In the genomic region with DNA sequence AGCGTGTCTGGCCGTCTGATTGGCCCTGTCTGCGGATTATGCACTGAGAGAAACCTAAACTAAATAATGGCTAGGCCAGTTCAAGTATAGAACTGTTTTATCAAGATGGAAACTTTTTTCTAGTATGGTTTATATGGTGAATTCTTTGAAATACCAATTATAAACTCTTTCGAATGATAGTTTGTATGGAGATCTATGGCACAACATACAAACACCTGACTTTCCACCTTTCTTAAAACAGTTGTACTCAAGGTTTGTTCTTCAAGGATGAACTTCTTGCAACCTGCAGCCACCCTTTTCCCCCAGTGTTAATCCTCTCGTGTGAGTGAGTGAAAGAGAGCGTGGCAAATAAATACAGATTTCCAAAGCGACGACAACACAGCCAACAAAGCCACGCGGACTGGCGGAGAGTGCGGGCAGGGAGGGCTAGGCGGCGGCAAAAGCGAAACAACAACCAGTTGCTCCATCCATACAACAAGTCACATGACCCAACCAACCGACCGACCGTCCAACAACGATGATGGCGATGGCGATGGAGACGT, we compare ENCODE assay signal across 1 fruit fly cellular context.
TF ChIP-seq lines count a peak whose summit lies in the region.

No protein-coding gene starts in this region.

TF ChIP-seq in whole organism, embryonic, 481 proteins besides CTCF, POLR2A, EP300 and RAD21 (continued from another document and continues in another):
- peak; percentile 60 for TF ChIP-seq CG3065 (GFP tag; optimal IDR thresholded peaks at IDR 0.05; lab: Kevin White, UChicago)
- TF ChIP-seq Max (GFP tag; optimal IDR thresholded peaks at IDR 0.05; lab: Kevin White, UChicago): peak; percentile 78
- no peak for TF ChIP-seq Opbp (GFP tag; IDR thresholded peaks at IDR 0.05; lab: Robert Waterston, UW; ENCODE audit: partially characterized antibody)
- TF ChIP-seq nmo (GFP tag; optimal IDR thresholded peaks at IDR 0.05; lab: Kevin White, UChicago): peak; percentile 93
- peak; percentile 89 for TF ChIP-seq CG32767 (GFP tag; IDR thresholded peaks at IDR 0.05; lab: Robert Waterston, UW)
- TF ChIP-seq CG18619 (GFP tag; optimal IDR thresholded peaks at IDR 0.05; lab: Kevin White, UChicago): peak; percentile 88
- peak; percentile 25 for TF ChIP-seq CG33557 (GFP tag; optimal IDR thresholded peaks at IDR 0.05; lab: Kevin White, UChicago)
- peak; percentile 50 for TF ChIP-seq nerfin-1 (tag; optimal IDR thresholded peaks at IDR 0.05; lab: Kevin White, UChicago)
- peak; percentile 49 for TF ChIP-seq CG8290 (GFP tag; optimal IDR thresholded peaks at IDR 0.05; lab: Kevin White, UChicago)
- TF ChIP-seq CG8290 (tag; optimal IDR thresholded peaks at IDR 0.05; lab: Kevin White, UChicago): peak in 1 of 2 experiments; percentile 56
- TF ChIP-seq luna (GFP tag; optimal IDR thresholded peaks at IDR 0.05; lab: Kevin White, UChicago): peak; percentile 76
- TF ChIP-seq CG17802 (tag; optimal IDR thresholded peaks at IDR 0.05; lab: Kevin White, UChicago): peak; percentile 31
- TF ChIP-seq CG10462 (GFP tag; optimal IDR thresholded peaks at IDR 0.05; lab: Kevin White, UChicago): peak; percentile 48
- peak; percentile 54 for TF ChIP-seq CG2875 (GFP tag; optimal IDR thresholded peaks at IDR 0.05; lab: Kevin White, UChicago)
- peak; percentile 63 for TF ChIP-seq CG14710 (tag; optimal IDR thresholded peaks at IDR 0.05; lab: Kevin White, UChicago)
- peak; percentile 48 for TF ChIP-seq CG2116 (GFP tag; optimal IDR thresholded peaks at IDR 0.05; lab: Kevin White, UChicago)
- peak; percentile 79 for TF ChIP-seq CG16863 (GFP tag; optimal IDR thresholded peaks at IDR 0.05; lab: Kevin White, UChicago)
- no peak; the same call in 1 of the 3 replicates for TF ChIP-seq otp (GFP tag; IDR thresholded peaks at IDR 0.05; lab: Robert Waterston, UW)
- TF ChIP-seq org-1 (GFP tag; optimal IDR thresholded peaks at IDR 0.05; lab: Kevin White, UChicago): peak; percentile 89
- TF ChIP-seq tna (GFP tag; IDR thresholded peaks at IDR 0.05; lab: Robert Waterston, UW; ENCODE audit: partially characterized antibody): no peak
- TF ChIP-seq corto (GFP tag; optimal IDR thresholded peaks at IDR 0.05; lab: Kevin White, UChicago): no peak
- peak; percentile 92 for TF ChIP-seq CHES-1-like (GFP tag; optimal IDR thresholded peaks at IDR 0.05; lab: Kevin White, UChicago)
- peak; percentile 51; the same call in 1 of the 2 replicates for TF ChIP-seq ro (GFP tag; IDR thresholded peaks at IDR 0.05; lab: Robert Waterston, UW)
- TF ChIP-seq CG5953 (GFP tag; IDR thresholded peaks at IDR 0.05; lab: Robert Waterston, UW): peak; percentile 72
- TF ChIP-seq tgo (GFP tag; IDR thresholded peaks at IDR 0.05; lab: Robert Waterston, UW): peak; percentile 91
- TF ChIP-seq odd (GFP tag; optimal IDR thresholded peaks at IDR 0.05; lab: Kevin White, UChicago): peak; percentile 74
- peak; percentile 61 for TF ChIP-seq Bdp1 (GFP tag; optimal IDR thresholded peaks at IDR 0.05; lab: Kevin White, UChicago)
- peak; percentile 80 for TF ChIP-seq ttk (GFP tag; IDR thresholded peaks at IDR 0.05; lab: Robert Waterston, UW)
- peak; percentile 85 for TF ChIP-seq Ssrp (tag; optimal IDR thresholded peaks at IDR 0.05; lab: Kevin White, UChicago)
- no peak for TF ChIP-seq zen2 (GFP tag; IDR thresholded peaks at IDR 0.05; lab: Robert Waterston, UW; ENCODE audit: partially characterized antibody)
- no peak for TF ChIP-seq CG4360 (GFP tag; IDR thresholded peaks at IDR 0.05; lab: Robert Waterston, UW)
- TF ChIP-seq salm (tag; optimal IDR thresholded peaks at IDR 0.05; lab: Kevin White, UChicago): peak; percentile 79
- no peak for TF ChIP-seq hkb (optimal IDR thresholded peaks at IDR 0.05; lab: Kevin White, UChicago)
- peak; percentile 89 for TF ChIP-seq hkb (GFP tag; IDR thresholded peaks at IDR 0.05; lab: Robert Waterston, UW)
- peak; percentile 88 for TF ChIP-seq fd3F (GFP tag; optimal IDR thresholded peaks at IDR 0.05; lab: Kevin White, UChicago)
- TF ChIP-seq Eip74EF (GFP tag; optimal IDR thresholded peaks at IDR 0.05; lab: Kevin White, UChicago): peak in 1 of 2 experiments; percentile 82
- TF ChIP-seq PHDP (tag; optimal IDR thresholded peaks at IDR 0.05; lab: Kevin White, UChicago): peak; percentile 90
- TF ChIP-seq CG31365 (tag; optimal IDR thresholded peaks at IDR 0.05; lab: Kevin White, UChicago): no peak
- TF ChIP-seq tup (GFP tag; optimal IDR thresholded peaks at IDR 0.05; lab: Kevin White, UChicago): peak; percentile 67
- TF ChIP-seq CG9817 (tag; optimal IDR thresholded peaks at IDR 0.05; lab: Kevin White, UChicago): peak; percentile 86
- TF ChIP-seq zfh2 (GFP tag; optimal IDR thresholded peaks at IDR 0.05; lab: Kevin White, UChicago): peak; percentile 86
- TF ChIP-seq CrebB (tag; optimal IDR thresholded peaks at IDR 0.05; lab: Kevin White, UChicago): peak; percentile 52
- TF ChIP-seq da (GFP tag; optimal IDR thresholded peaks at IDR 0.05; lab: Kevin White, UChicago): peak; percentile 78
- TF ChIP-seq z (GFP tag; IDR thresholded peaks at IDR 0.05; lab: Robert Waterston, UW): no peak
- peak; percentile 81 for TF ChIP-seq CG4854 (GFP tag; optimal IDR thresholded peaks at IDR 0.05; lab: Kevin White, UChicago)
- TF ChIP-seq CG2199 (GFP tag; IDR thresholded peaks at IDR 0.05; lab: Robert Waterston, UW): no peak; the same call in 2 of the 3 replicates
- TF ChIP-seq CG14965 (GFP tag; optimal IDR thresholded peaks at IDR 0.05; lab: Kevin White, UChicago; ENCODE audit: borderline replicate concordance): peak; percentile 56
- peak; percentile 67 for TF ChIP-seq NFAT (GFP tag; IDR thresholded peaks at IDR 0.05; lab: Robert Waterston, UW)
- TF ChIP-seq CG15514 (GFP tag; optimal IDR thresholded peaks at IDR 0.05; lab: Kevin White, UChicago): peak; percentile 66
- TF ChIP-seq CG6175 (GFP tag; IDR thresholded peaks at IDR 0.05; lab: Robert Waterston, UW): peak; percentile 64; the same call in 1 of the 3 replicates
- no peak; the same call in 1 of the 3 replicates for TF ChIP-seq Mrtf (GFP tag; IDR thresholded peaks at IDR 0.05; lab: Robert Waterston, UW)
- peak; percentile 82 for TF ChIP-seq az2 (GFP tag; optimal IDR thresholded peaks at IDR 0.05; lab: Kevin White, UChicago)
- TF ChIP-seq B-H1 (GFP tag; IDR thresholded peaks at IDR 0.05; lab: Robert Waterston, UW): peak; percentile 73
- TF ChIP-seq Camta (GFP tag; optimal IDR thresholded peaks at IDR 0.05; lab: Kevin White, UChicago): peak; percentile 90
- peak; percentile 36 for TF ChIP-seq sqz (GFP tag; optimal IDR thresholded peaks at IDR 0.05; lab: Kevin White, UChicago)
- no peak for TF ChIP-seq exex (tag; optimal IDR thresholded peaks at IDR 0.05; lab: Kevin White, UChicago)
- peak; percentile 83 for TF ChIP-seq CG4282 (GFP tag; optimal IDR thresholded peaks at IDR 0.05; lab: Kevin White, UChicago)
- peak; percentile 58; the same call in 1 of the 2 replicates for TF ChIP-seq toy (GFP tag; IDR thresholded peaks at IDR 0.05; lab: Robert Waterston, UW)
- TF ChIP-seq fd64A (GFP tag; optimal IDR thresholded peaks at IDR 0.05; lab: Kevin White, UChicago): peak; percentile 2
- peak; percentile 91 for TF ChIP-seq CG8924 (tag; optimal IDR thresholded peaks at IDR 0.05; lab: Kevin White, UChicago)
- TF ChIP-seq Atf-2 (GFP tag; optimal IDR thresholded peaks at IDR 0.05; lab: Kevin White, UChicago): peak; percentile 89
- peak; percentile 59 for TF ChIP-seq CG30431 (GFP tag; optimal IDR thresholded peaks at IDR 0.05; lab: Kevin White, UChicago)
- peak; percentile 91 for TF ChIP-seq gro (GFP tag; optimal IDR thresholded peaks at IDR 0.05; lab: Kevin White, UChicago)
- peak; percentile 86 for TF ChIP-seq Six4 (GFP tag; optimal IDR thresholded peaks at IDR 0.05; lab: Kevin White, UChicago)
- peak; percentile 17 for TF ChIP-seq trh (GFP tag; optimal IDR thresholded peaks at IDR 0.05; lab: Kevin White, UChicago)
- 0 out of 2 replicates have a peak, but pooled peaks have one; percentile 26 for TF ChIP-seq CG42726 (GFP tag; IDR thresholded peaks at IDR 0.05; lab: Robert Waterston, UW; ENCODE audit: partially characterized antibody)
- peak; percentile 85 for TF ChIP-seq en (GFP tag; optimal IDR thresholded peaks at IDR 0.05; lab: Kevin White, UChicago)
- peak; percentile 92 for TF ChIP-seq Sox102F (GFP tag; optimal IDR thresholded peaks at IDR 0.05; lab: Kevin White, UChicago)
- peak; percentile 37 for TF ChIP-seq NC2α (GFP tag; optimal IDR thresholded peaks at IDR 0.05; lab: Kevin White, UChicago)
- peak; percentile 57; the same call in 1 of the 2 replicates for TF ChIP-seq sens-2 (GFP tag; IDR thresholded peaks at IDR 0.05; lab: Robert Waterston, UW)
- TF ChIP-seq Deaf1 (tag; optimal IDR thresholded peaks at IDR 0.05; lab: Kevin White, UChicago): peak; percentile 64
- peak; percentile 89 for TF ChIP-seq eyg (GFP tag; optimal IDR thresholded peaks at IDR 0.05; lab: Kevin White, UChicago)
- peak; percentile 79 for TF ChIP-seq ap (GFP tag; IDR thresholded peaks at IDR 0.05; lab: Robert Waterston, UW)
- peak; percentile 87 for TF ChIP-seq CG11398 (GFP tag; optimal IDR thresholded peaks at IDR 0.05; lab: Kevin White, UChicago)
- TF ChIP-seq CG17568 (GFP tag; optimal IDR thresholded peaks at IDR 0.05; lab: Kevin White, UChicago): peak; percentile 72
- TF ChIP-seq abd-A (tag; optimal IDR thresholded peaks at IDR 0.05; lab: Kevin White, UChicago): peak; percentile 12
- peak; percentile 67 for TF ChIP-seq cato (GFP tag; optimal IDR thresholded peaks at IDR 0.05; lab: Kevin White, UChicago; ENCODE audit: borderline replicate concordance)
- peak; percentile 87 for TF ChIP-seq CG10147 (GFP tag; optimal IDR thresholded peaks at IDR 0.05; lab: Kevin White, UChicago)
- peak; percentile 81 for TF ChIP-seq Optix (GFP tag; IDR thresholded peaks at IDR 0.05; lab: Robert Waterston, UW)
- TF ChIP-seq Nf-YB (GFP tag; optimal IDR thresholded peaks at IDR 0.05; lab: Kevin White, UChicago): peak; percentile 76
- TF ChIP-seq Asciz (GFP tag; optimal IDR thresholded peaks at IDR 0.05; lab: Kevin White, UChicago): peak; percentile 80
- TF ChIP-seq CG10565 (GFP tag; optimal IDR thresholded peaks at IDR 0.05; lab: Kevin White, UChicago): peak; percentile 39
- TF ChIP-seq CG10431 (GFP tag; optimal IDR thresholded peaks at IDR 0.05; lab: Kevin White, UChicago): peak; percentile 43
- TF ChIP-seq CG4328 (GFP tag; optimal IDR thresholded peaks at IDR 0.05; lab: Kevin White, UChicago): peak; percentile 53
- peak; percentile 83 for TF ChIP-seq tin (GFP tag; optimal IDR thresholded peaks at IDR 0.05; lab: Kevin White, UChicago)
- TF ChIP-seq CG16813 (GFP tag; IDR thresholded peaks at IDR 0.05; lab: Robert Waterston, UW; ENCODE audit: partially characterized antibody): no peak
- TF ChIP-seq sisA (GFP tag; IDR thresholded peaks at IDR 0.05; lab: Robert Waterston, UW): peak; percentile 88
- TF ChIP-seq CG15011 (GFP tag; optimal IDR thresholded peaks at IDR 0.05; lab: Kevin White, UChicago): peak; percentile 85
- TF ChIP-seq HLH4C (GFP tag; IDR thresholded peaks at IDR 0.05; lab: Robert Waterston, UW; ENCODE audit: partially characterized antibody): no peak
- TF ChIP-seq insv (GFP tag; optimal IDR thresholded peaks at IDR 0.05; lab: Kevin White, UChicago): peak in 1 of 2 experiments; percentile 21
- TF ChIP-seq CG6765 (GFP tag; optimal IDR thresholded peaks at IDR 0.05; lab: Kevin White, UChicago): peak; percentile 75
- TF ChIP-seq caup (GFP tag; optimal IDR thresholded peaks at IDR 0.05; lab: Kevin White, UChicago; ENCODE audit: severe bottlenecking): peak; percentile 81
- TF ChIP-seq ash1 (GFP tag; optimal IDR thresholded peaks at IDR 0.05; lab: Kevin White, UChicago): no peak
- no peak for TF ChIP-seq CG7963 (GFP tag; IDR thresholded peaks at IDR 0.05; lab: Robert Waterston, UW; ENCODE audit: partially characterized antibody)
- TF ChIP-seq Neu2 (GFP tag; optimal IDR thresholded peaks at IDR 0.05; lab: Kevin White, UChicago; ENCODE audit: borderline replicate concordance): peak; percentile 17
- TF ChIP-seq CG10267 (tag; optimal IDR thresholded peaks at IDR 0.05; lab: Kevin White, UChicago): peak; percentile 73
- TF ChIP-seq unc-4 (GFP tag; IDR thresholded peaks at IDR 0.05; lab: Robert Waterston, UW; ENCODE audit: partially characterized antibody): no peak
- TF ChIP-seq CG13894 (tag; optimal IDR thresholded peaks at IDR 0.05; lab: Kevin White, UChicago): peak; percentile 40
- peak; percentile 44; the same call in 1 of the 2 replicates for TF ChIP-seq CG11696 (GFP tag; IDR thresholded peaks at IDR 0.05; lab: Robert Waterston, UW)
- TF ChIP-seq knrl (GFP tag; IDR thresholded peaks at IDR 0.05; lab: Robert Waterston, UW; ENCODE audit: partially characterized antibody): no peak
- TF ChIP-seq GATAe (GFP tag; conservative IDR thresholded peaks at IDR 0.05; lab: Robert Waterston, UW): peak; percentile 78
- TF ChIP-seq CG7357 (GFP tag; IDR thresholded peaks at IDR 0.05; lab: Robert Waterston, UW): peak; percentile 83
- TF ChIP-seq eve (GFP tag; optimal IDR thresholded peaks at IDR 0.05; lab: Kevin White, UChicago): peak in 1 of 2 experiments; percentile 78
- no peak for TF ChIP-seq fd102C (GFP tag; optimal IDR thresholded peaks at IDR 0.05; lab: Kevin White, UChicago)
- peak; percentile 87 for TF ChIP-seq CG13424 (tag; optimal IDR thresholded peaks at IDR 0.05; lab: Kevin White, UChicago)
- TF ChIP-seq slou (GFP tag; optimal IDR thresholded peaks at IDR 0.05; lab: Kevin White, UChicago): peak; percentile 73
- peak; percentile 94 for TF ChIP-seq CoRest (tag; optimal IDR thresholded peaks at IDR 0.05; lab: Kevin White, UChicago)
- peak; percentile 55 for TF ChIP-seq MBD-R2 (GFP tag; IDR thresholded peaks at IDR 0.05; lab: Robert Waterston, UW)
- peak; percentile 54 for TF ChIP-seq CG15601 (tag; optimal IDR thresholded peaks at IDR 0.05; lab: Kevin White, UChicago)
- peak; percentile 57; the same call in 1 of the 3 replicates for TF ChIP-seq ci (GFP tag; IDR thresholded peaks at IDR 0.05; lab: Robert Waterston, UW)
- TF ChIP-seq Trl (optimal IDR thresholded peaks at IDR 0.05; lab: Kevin White, UChicago): peak in 1 of 2 experiments; percentile 13
- peak; percentile 88 for TF ChIP-seq Trl (GFP tag; optimal IDR thresholded peaks at IDR 0.05; lab: Kevin White, UChicago)
- TF ChIP-seq B-H2 (GFP tag; optimal IDR thresholded peaks at IDR 0.05; lab: Kevin White, UChicago): no peak
- TF ChIP-seq Rfx (GFP tag; IDR thresholded peaks at IDR 0.05; lab: Robert Waterston, UW): peak; percentile 87
- TF ChIP-seq Spps (tag; optimal IDR thresholded peaks at IDR 0.05; lab: Kevin White, UChicago): peak; percentile 22
- TF ChIP-seq CG17385 (GFP tag; optimal IDR thresholded peaks at IDR 0.05; lab: Kevin White, UChicago): peak; percentile 83
- TF ChIP-seq CG10321 (GFP tag; IDR thresholded peaks at IDR 0.05; lab: Robert Waterston, UW): peak; percentile 64; the same call in 1 of the 2 replicates
- peak; percentile 38 for TF ChIP-seq CG6654 (GFP tag; optimal IDR thresholded peaks at IDR 0.05; lab: Kevin White, UChicago)
- TF ChIP-seq H15 (GFP tag; IDR thresholded peaks at IDR 0.05; lab: Robert Waterston, UW): peak; percentile 80
- TF ChIP-seq CG11560 (tag; IDR thresholded peaks at IDR 0.05; lab: Robert Waterston, UW): peak; percentile 72
